Worm (Caenorhabditis elegans): ENCODE results near the gene srb-11.

ce11 chrIII:6498176-6498575 lies 5.5 kb upstream of the srb-11 start, which contains the start of gene sdz-15:
- TF ChIP-seq nhr-76 (tag; optimal IDR thresholded peaks at IDR 0.05) (no peak), snpc-4 (tag; optimal IDR thresholded peaks at IDR 0.05) (no peak), pha-4 (tag; optimal IDR thresholded peaks at IDR 0.05) (no peak), unc-39 (tag; optimal IDR thresholded peaks at IDR 0.05) (no peak), unc-62 (GFP tag; optimal IDR thresholded peaks at IDR 0.05) (no peak), ztf-11 (tag; optimal IDR thresholded peaks at IDR 0.05) (no peak), elt-1 (tag; optimal IDR thresholded peaks at IDR 0.05; ENCODE audit: borderline replicate concordance, insufficient read depth) (no peak), nhr-2 (tag; optimal IDR thresholded peaks at IDR 0.05) (no peak), elt-3 (tag; optimal IDR thresholded peaks at IDR 0.05) (no peak)
